Worm (Caenorhabditis elegans) whole organism, late embryonic: ENCODE measurements around the gene wrt-9.

Source experiments
- F13H6.1 ChIP-seq: sonication (generic microtip); optimal IDR thresholded peaks from 2 replicates; lab custom pipeline; 2016; ENCODE audit warnings: missing genetic modification characterization, missing compliant biosample characterization
- T23F11.4 ChIP-seq: fragments of 200-800 bp; sonication (Bioruptor generic); optimal IDR thresholded peaks from 2 replicates; lab custom pipeline; 2018; ENCODE audit warnings: mild to moderate bottlenecking, missing genetic modification characterization, missing compliant biosample characterization
- ama-1 ChIP-seq: fragments of 150-350 bp; optimal IDR thresholded peaks from 2 replicates; lab custom pipeline; 2014
- dmd-4 ChIP-seq: sonication (generic microtip); optimal IDR thresholded peaks from 2 replicates; lab custom pipeline; 2016; ENCODE audit warnings: borderline replicate concordance, missing genetic modification characterization, missing compliant biosample characterization
- ets-4 ChIP-seq: sonication (generic microtip); optimal IDR thresholded peaks from 2 replicates; lab custom pipeline; 2016; ENCODE audit warnings: missing genetic modification characterization, missing compliant biosample characterization
- fkh-6 ChIP-seq: sonication (generic microtip); optimal IDR thresholded peaks from 2 replicates; lab custom pipeline; 2016; ENCODE audit warnings: missing genetic modification characterization, missing compliant biosample characterization
- nfya-1 ChIP-seq: sonication (generic microtip); optimal IDR thresholded peaks from 2 replicates; lab custom pipeline; 2017; ENCODE audit warnings: missing genetic modification characterization, mild to moderate bottlenecking, missing compliant biosample characterization, antibody characterized with exemption, moderate library complexity
- pqm-1 ChIP-seq: sonication (generic microtip); optimal IDR thresholded peaks from 2 replicates; lab custom pipeline; 2016; ENCODE audit warnings: missing genetic modification characterization, missing compliant biosample characterization
- ref-2 ChIP-seq: sonication (generic microtip); optimal IDR thresholded peaks from 2 replicates; lab custom pipeline; 2016; ENCODE audit warnings: missing genetic modification characterization, missing compliant biosample characterization
- syd-9 ChIP-seq: sonication (generic microtip); optimal IDR thresholded peaks from 2 replicates; lab custom pipeline; 2016; ENCODE audit warnings: mild to moderate bottlenecking, missing genetic modification characterization, moderate library complexity, missing compliant biosample characterization
- tbx-2 ChIP-seq: sonication (generic microtip); optimal IDR thresholded peaks from 2 replicates; lab custom pipeline; 2016; ENCODE audit warnings: missing genetic modification characterization, missing compliant biosample characterization

DNA sequence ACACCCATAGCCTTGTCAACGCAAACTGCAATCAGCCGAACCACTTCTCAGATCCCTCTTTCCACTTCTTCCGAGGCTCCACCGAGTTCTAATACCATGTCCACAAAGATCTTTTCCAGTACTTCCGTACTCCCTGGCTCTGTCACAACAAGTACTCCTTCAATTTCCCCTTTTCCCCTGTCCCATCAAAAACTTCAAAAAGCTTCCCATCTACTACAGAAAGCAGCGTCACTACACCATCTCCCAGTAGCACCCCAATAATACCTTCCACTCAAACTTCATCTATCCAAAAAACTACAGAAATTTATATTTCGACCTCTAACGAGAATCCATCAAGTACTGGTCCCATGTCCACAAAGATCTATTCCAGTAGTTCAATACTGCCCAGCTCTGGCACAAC lies 19.5 kb upstream of the wrt-9 start:
- no peak for TF ChIP-seq tbx-2 (tag; lab: Kevin White, UChicago)
- TF ChIP-seq ama-1, result no peak
- TF ChIP-seq F13H6.1 (tag; lab: Kevin White, UChicago), result no peak
- TF ChIP-seq fkh-6 (tag; lab: Kevin White, UChicago), result no peak
- no peak for TF ChIP-seq ref-2
- no peak for TF ChIP-seq ets-4 (tag; lab: Kevin White, UChicago)
- TF ChIP-seq syd-9 (tag; lab: Kevin White, UChicago), result no peak
- TF ChIP-seq dmd-4 (tag; lab: Kevin White, UChicago), result no peak
- TF ChIP-seq T23F11.4 (GFP tag; lab: Kevin White, UChicago), result no peak
- TF ChIP-seq pqm-1 (tag; lab: Kevin White, UChicago), result no peak
- no peak for TF ChIP-seq nfya-1 (tag; lab: Kevin White, UChicago)
